Worm (Caenorhabditis elegans) whole organism, L4 larva: ENCODE results near the gene cpr-9.

Experiments
- D1046.2 ChIP-seq: fragments of 200-800 bp; sonication (Bioruptor generic); IDR thresholded peaks from 2 replicates; pipeline ENCODE4 v1.3.6; 2022; ENCODE audit warnings: missing genetic modification characterization, missing compliant biosample characterization
- F49E8.2 ChIP-seq: sonication (generic microtip); optimal IDR thresholded peaks from 2 replicates; lab custom pipeline; 2016; ENCODE audit warnings: missing compliant biosample characterization, mild to moderate bottlenecking, missing genetic modification characterization, borderline replicate concordance
- T26A8.4 ChIP-seq: fragments of 200-800 bp; sonication (Bioruptor generic); IDR thresholded peaks from 2 replicates; pipeline ENCODE4 v1.3.6; 2022; ENCODE audit warnings: missing genetic modification characterization, missing compliant biosample characterization
- Y48G9A.11 ChIP-seq: fragments of 200-800 bp; sonication (Bioruptor generic); IDR thresholded peaks from 2 replicates; pipeline ENCODE4 v1.3.6; 2022; ENCODE audit warnings: missing genetic modification reagents, missing genetic modification characterization, missing compliant biosample characterization
- Y5F2A.4 ChIP-seq: fragments of 200-800 bp; sonication (Bioruptor generic); optimal IDR thresholded peaks from 2 replicates; lab custom pipeline; 2018; ENCODE audit warnings: mild to moderate bottlenecking, missing genetic modification characterization, missing compliant biosample characterization
- attf-4 ChIP-seq: sonication (generic microtip); optimal IDR thresholded peaks from 3 replicates; lab custom pipeline; 2017; ENCODE audit warnings: missing biosample characterization, missing genetic modification characterization
- ceh-82 ChIP-seq: sonication (generic microtip); optimal IDR thresholded peaks from 2 replicates; lab custom pipeline; 2017; ENCODE audit warnings: missing biosample characterization, missing genetic modification characterization
- ces-1 ChIP-seq: fragments of 150-350 bp; sonication (generic microtip); optimal IDR thresholded peaks from 4 replicates; lab custom pipeline; 2014; ENCODE audit warnings: missing biosample characterization, missing genetic modification reagents, missing genetic modification characterization
- ctbp-1 ChIP-seq: fragments of 200-800 bp; sonication (Bioruptor generic); IDR thresholded peaks from 2 replicates; pipeline ENCODE4 v1.3.6; 2022; ENCODE audit warnings: missing genetic modification reagents, missing genetic modification characterization, missing compliant biosample characterization
- daf-16 ChIP-seq, 3 experiments: sonication (generic microtip); optimal IDR thresholded peaks; 2 replicates each; lab custom pipeline; 2016 to 2017; ENCODE audit warnings: missing genetic modification characterization in 3 of 3, missing genetic modification reagents in 3 of 3, mild to moderate bottlenecking in 2 of 3, missing compliant biosample characterization in 2 of 3, missing biosample characterization in 1 of 3, moderate library complexity in 1 of 3
- daf-8 ChIP-seq: fragments of 200-800 bp; sonication (Bioruptor generic); IDR thresholded peaks from 2 replicates; pipeline ENCODE4 v1.3.6; 2022; ENCODE audit warnings: missing genetic modification characterization, missing compliant biosample characterization
- dpl-1 ChIP-seq: fragments of 150-350 bp; optimal IDR thresholded peaks from 2 replicates; lab custom pipeline; 2014; ENCODE audit warnings: missing biosample characterization, missing genetic modification reagents, missing genetic modification characterization
- duxl-1 ChIP-seq: sonication (generic microtip); optimal IDR thresholded peaks from 2 replicates; lab custom pipeline; 2016; ENCODE audit warnings: mild to moderate bottlenecking, missing genetic modification characterization, moderate library complexity, missing compliant biosample characterization; ENCODE audit not compliant: poor library complexity
- fkh-10 ChIP-seq: fragments of 150-350 bp; optimal IDR thresholded peaks from 2 replicates; lab custom pipeline; 2014; ENCODE audit warnings: missing biosample characterization, missing genetic modification reagents, missing genetic modification characterization
- hlh-30 ChIP-seq: sonication (generic microtip); optimal IDR thresholded peaks from 2 replicates; lab custom pipeline; 2017; ENCODE audit warnings: antibody characterized with exemption, mild to moderate bottlenecking, missing genetic modification characterization, missing compliant biosample characterization; ENCODE audit not compliant: insufficient read depth
- lin-29 ChIP-seq: fragments of 200-800 bp; sonication (Bioruptor generic); IDR thresholded peaks from 2 replicates; pipeline ENCODE4 v1.3.6; 2022; ENCODE audit warnings: missing genetic modification reagents, missing genetic modification characterization, missing compliant biosample characterization
- madf-9 ChIP-seq: fragments of 200-800 bp; sonication (Bioruptor generic); conservative IDR thresholded peaks from 2 replicates; pipeline ENCODE4 v1.3.6; 2022; ENCODE audit warnings: missing genetic modification reagents, missing genetic modification characterization, missing compliant biosample characterization
- mdl-1 ChIP-seq, 2 experiments: fragments of 150-350 bp in 1 of 2; sonication (generic microtip) in 1 of 2; optimal IDR thresholded peaks; 2 replicates each; lab custom pipeline; 2014 to 2017; ENCODE audit warnings: missing biosample characterization in 2 of 2, missing genetic modification characterization in 2 of 2
- mdt-29 ChIP-seq: fragments of 200-800 bp; sonication (Bioruptor generic); IDR thresholded peaks from 2 replicates; pipeline ENCODE4 v1.3.6; 2022; ENCODE audit warnings: missing genetic modification reagents, missing genetic modification characterization, missing compliant biosample characterization
- mep-1 ChIP-seq: fragments of 150-350 bp; sonication (generic microtip); optimal IDR thresholded peaks from 3 replicates; lab custom pipeline; 2014; ENCODE audit warnings: missing biosample characterization, missing genetic modification characterization
- mes-2 ChIP-seq: sonication (generic microtip); optimal IDR thresholded peaks from 2 replicates; lab custom pipeline; 2016; ENCODE audit warnings: missing genotype, mild to moderate bottlenecking, missing genetic modification characterization, missing compliant biosample characterization; ENCODE audit not compliant: poor library complexity, severe bottlenecking
- nhr-11 ChIP-seq: fragments of 150-350 bp; optimal IDR thresholded peaks from 2 replicates; lab custom pipeline; 2014; ENCODE audit warnings: missing biosample characterization, missing genetic modification characterization
- nhr-25 ChIP-seq: sonication (generic microtip); optimal IDR thresholded peaks from 2 replicates; lab custom pipeline; 2017; ENCODE audit warnings: missing genetic modification characterization, mild to moderate bottlenecking, missing compliant biosample characterization, antibody characterized with exemption, moderate library complexity, borderline replicate concordance; ENCODE audit not compliant: insufficient read depth
- nhr-77 ChIP-seq: fragments of 150-350 bp; optimal IDR thresholded peaks from 2 replicates; lab custom pipeline; 2014; ENCODE audit warnings: missing biosample characterization, missing genetic modification characterization
- pha-4 ChIP-seq, 2 experiments: fragments of 150-350 bp in 1 of 2; fragments of 200-800 bp in 1 of 2; sonication (Bioruptor generic) in 1 of 2; IDR thresholded peaks in 1 of 2; optimal IDR thresholded peaks in 1 of 2; 2 replicates each; pipeline versions ENCODE4 v1.3.6 to Lab custom; 2014 to 2022; ENCODE audit warnings: missing genetic modification characterization in 2 of 2, missing genetic modification reagents in 2 of 2, missing biosample characterization in 1 of 2, missing compliant biosample characterization in 1 of 2
- rbr-2 ChIP-seq: sonication (generic microtip); optimal IDR thresholded peaks from 2 replicates; lab custom pipeline; 2016; ENCODE audit warnings: missing genotype, missing genetic modification characterization, missing compliant biosample characterization
- spr-3 ChIP-seq: fragments of 200-800 bp; sonication (Bioruptor generic); optimal IDR thresholded peaks from 2 replicates; lab custom pipeline; 2018; ENCODE audit warnings: mild to moderate bottlenecking, missing genetic modification characterization, missing compliant biosample characterization
- unc-130 ChIP-seq: sonication (generic microtip); optimal IDR thresholded peaks from 2 replicates; lab custom pipeline; 2016; ENCODE audit warnings: missing genetic modification reagents, missing genetic modification characterization, missing compliant biosample characterization
- unc-39 ChIP-seq: sonication (generic microtip); optimal IDR thresholded peaks from 2 replicates; lab custom pipeline; 2017; ENCODE audit warnings: missing biosample characterization, missing genetic modification characterization
- zip-11 ChIP-seq: fragments of 200-800 bp; sonication (Bioruptor generic); IDR thresholded peaks from 2 replicates; pipeline ENCODE4 v1.3.6; 2022; ENCODE audit warnings: missing genetic modification characterization, missing compliant biosample characterization

Gene cpr-9

ce11 chrV:12002866-12003485 is at the start of gene cpr-9 (continued):
- TF ChIP-seq lin-29 (GFP tag; lab: Robert Waterston, UW) (no peak), T26A8.4 (GFP tag; lab: Robert Waterston, UW) (peak; percentile 67), duxl-1 (tag; lab: Kevin White, UChicago) (no peak), nhr-11 (tag; lab: Kevin White, UChicago) (no peak)
- TF ChIP-seq, all 104 proteins: peak for 16

DNA sequence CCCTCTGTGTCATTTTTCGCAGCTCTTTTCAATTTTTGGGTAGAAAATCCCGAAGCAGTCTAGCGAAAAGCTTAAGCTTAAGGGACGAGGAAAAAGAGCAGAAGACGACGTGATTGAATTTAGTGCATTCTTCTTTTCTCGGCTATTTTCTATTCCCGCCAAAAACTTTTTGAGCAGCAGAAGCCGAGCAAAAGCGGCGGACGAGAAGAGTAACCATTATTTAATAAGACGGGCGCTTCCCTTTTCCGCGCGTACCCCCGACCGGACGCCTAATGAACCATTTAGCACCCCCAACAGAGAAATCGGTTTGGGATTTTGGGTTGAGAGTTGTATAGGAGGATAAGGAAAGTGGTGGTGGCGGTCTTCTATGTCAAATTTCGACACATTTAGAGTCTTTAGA is 49.2 kb upstream of the cpr-9 start:
- TF ChIP-seq mdt-29 (GFP tag; lab: Robert Waterston, UW): no peak
- peak; percentile 75 for TF ChIP-seq ces-1 (GFP tag; lab: Kevin White, UChicago)
- TF ChIP-seq fkh-10 (GFP tag; lab: Kevin White, UChicago): peak; percentile 59
- TF ChIP-seq attf-4 (tag; lab: Kevin White, UChicago): no peak
- peak; percentile 78 for TF ChIP-seq ctbp-1 (GFP tag; lab: Robert Waterston, UW)

DNA sequence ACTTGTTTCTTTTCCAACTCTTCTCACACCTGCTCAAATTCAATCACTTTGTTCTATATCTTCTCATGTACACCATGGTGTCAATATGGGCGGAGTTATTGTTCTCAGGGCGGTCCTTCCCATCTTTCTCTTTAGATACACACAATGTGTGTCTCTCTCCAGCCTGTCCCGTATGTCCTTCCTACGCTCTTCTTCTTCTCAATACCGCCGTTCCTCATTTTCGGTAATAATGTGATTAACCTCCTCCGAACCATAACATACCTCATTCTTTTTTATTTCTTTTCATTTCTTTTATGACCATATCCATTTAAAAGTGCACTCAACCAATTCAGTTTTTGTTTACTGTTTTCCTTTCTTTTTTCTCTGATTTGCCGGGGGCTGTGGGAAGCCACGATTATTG is 47.2 kb upstream of the cpr-9 start:
- TF ChIP-seq mdt-29 (GFP tag; lab: Robert Waterston, UW): no peak
- TF ChIP-seq Y48G9A.11: no peak
- TF ChIP-seq mes-2 (tag; lab: Kevin White, UChicago): no peak
- no peak for TF ChIP-seq daf-8 (GFP tag; lab: Robert Waterston, UW)
- no peak for TF ChIP-seq nhr-25 (tag; lab: Kevin White, UChicago)
- TF ChIP-seq daf-16 (GFP tag; optimal IDR thresholded peaks at IDR 0.05; lab: Kevin White, UChicago): no peak
- TF ChIP-seq daf-16 (tag; optimal IDR thresholded peaks at IDR 0.05; lab: Kevin White, UChicago): no peak
- TF ChIP-seq Y5F2A.4: no peak
- no peak for TF ChIP-seq rbr-2 (tag; lab: Kevin White, UChicago)
- TF ChIP-seq unc-130 (GFP tag; lab: Kevin White, UChicago): no peak
- TF ChIP-seq lin-29 (GFP tag; lab: Robert Waterston, UW): no peak
- no peak for TF ChIP-seq duxl-1 (tag; lab: Kevin White, UChicago)
- TF ChIP-seq zip-11 (GFP tag; lab: Robert Waterston, UW): no peak
- TF ChIP-seq spr-3: no peak
- no peak for TF ChIP-seq attf-4 (tag; lab: Kevin White, UChicago)
- no peak for TF ChIP-seq unc-39
- no peak for TF ChIP-seq dpl-1 (GFP tag; lab: Kevin White, UChicago)
- no peak for TF ChIP-seq mep-1 (tag; lab: Kevin White, UChicago)
- no peak for TF ChIP-seq F49E8.2 (tag; lab: Kevin White, UChicago)
- no peak for TF ChIP-seq D1046.2

DNA sequence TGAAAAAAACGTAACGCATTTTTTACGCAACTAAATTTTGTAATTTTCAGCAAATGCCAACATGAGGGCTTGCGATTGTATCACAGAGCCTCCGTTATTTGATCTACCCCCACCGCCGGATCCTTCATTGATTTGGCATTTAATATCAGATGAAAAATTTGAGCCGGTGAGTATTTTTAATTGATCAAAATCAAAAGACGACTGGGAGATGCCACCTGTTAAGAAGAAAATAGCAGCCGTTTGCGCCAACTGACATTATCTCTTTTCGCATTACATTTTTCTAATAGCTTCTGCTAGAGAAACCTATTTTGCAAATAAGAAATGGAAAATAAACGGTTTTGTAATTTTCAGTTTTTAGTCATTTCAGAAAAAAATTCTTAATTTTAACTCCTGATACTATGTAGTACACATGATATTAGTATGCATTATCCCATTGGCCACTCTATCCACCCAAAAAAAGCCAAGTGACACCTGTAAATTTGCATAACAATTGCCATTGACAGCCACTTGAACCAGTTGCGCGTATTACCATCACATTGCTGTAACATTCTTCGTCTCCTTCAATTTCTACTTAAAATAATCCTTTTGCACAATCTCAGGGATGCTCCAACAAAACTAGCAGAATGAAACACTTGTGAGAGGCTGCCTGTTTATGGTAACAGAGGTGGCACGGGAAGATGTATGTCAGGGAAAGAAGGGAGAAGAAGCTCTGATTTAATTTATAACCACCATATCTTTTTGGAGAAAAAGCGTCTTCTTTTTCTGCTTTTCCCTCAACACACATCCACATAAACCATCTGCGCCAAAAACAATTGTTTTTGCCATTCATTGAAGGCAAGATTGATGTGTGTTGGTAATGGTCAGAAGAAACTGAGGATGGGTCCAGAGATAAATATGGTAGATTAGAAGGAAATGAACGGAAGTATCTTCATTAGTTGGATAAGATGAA is 44.2 kb upstream of the cpr-9 start, which contains the start of gene F58H1.5:
Gene F58H1.5 (plus strand): TSS at position 51 of the 949 bp plus-strand sequence.
- TF ChIP-seq nhr-77 (no peak), ceh-82 (tag; lab: Kevin White, UChicago) (no peak), nhr-25 (tag; lab: Kevin White, UChicago) (no peak), F49E8.2 (tag; lab: Kevin White, UChicago) (no peak), mdl-1 (tag; optimal IDR thresholded peaks at IDR 0.05; lab: Kevin White, UChicago) (no peak), pha-4 (GFP tag; IDR thresholded peaks at IDR 0.05; lab: Robert Waterston, UW) (no peak), pha-4 (tag; optimal IDR thresholded peaks at IDR 0.05; lab: Kevin White, UChicago) (no peak), hlh-30 (no peak), madf-9 (GFP tag; lab: Robert Waterston, UW) (no peak)
- TF ChIP-seq, all 104 proteins: peak for 0
